Worm (Caenorhabditis elegans) whole organism, L1 larva: ENCODE measurements around the gene F32D1.7.
A peak's percentile ranks its signal among the peaks of the same experiment; 100 is the strongest.

Experiments used
- C04F5.9 ChIP-seq: sonication (generic microtip); optimal IDR thresholded peaks from 2 replicates; lab custom pipeline; 2016; ENCODE audit warnings: missing genetic modification characterization, missing compliant biosample characterization
- C34B4.2 ChIP-seq: sonication (generic microtip); optimal IDR thresholded peaks from 2 replicates; lab custom pipeline; 2017; ENCODE audit warnings: mild to moderate bottlenecking, missing genetic modification characterization, missing compliant biosample characterization
- F16B12.6 ChIP-seq: fragments of 150-350 bp; optimal IDR thresholded peaks from 2 replicates; lab custom pipeline; 2014; ENCODE audit warnings: missing biosample characterization, missing genetic modification characterization
- Y116A8C.19 ChIP-seq: sonication (generic microtip); optimal IDR thresholded peaks from 2 replicates; lab custom pipeline; 2016; ENCODE audit warnings: missing compliant biosample characterization, missing genetic modification characterization, borderline replicate concordance
- aha-1 ChIP-seq: fragments of 150-350 bp; optimal IDR thresholded peaks from 2 replicates; lab custom pipeline; 2014; ENCODE audit warnings: missing biosample characterization, missing genetic modification characterization
- aly-2 ChIP-seq: fragments of 150-350 bp; optimal IDR thresholded peaks from 2 replicates; lab custom pipeline; 2014; ENCODE audit warnings: missing biosample characterization, missing genetic modification characterization
- ama-1 ChIP-seq: fragments of 150-350 bp; optimal IDR thresholded peaks from 2 replicates; lab custom pipeline; 2014
- ceh-63 ChIP-seq: fragments of 200-800 bp; sonication (Bioruptor generic); optimal IDR thresholded peaks from 2 replicates; lab custom pipeline; 2018; ENCODE audit warnings: mild to moderate bottlenecking, missing genetic modification characterization, missing compliant biosample characterization
- ceh-82 ChIP-seq, 3 experiments: fragments of 150-350 bp in 1 of 3; sonication (generic microtip) in 2 of 3; optimal IDR thresholded peaks; 2 replicates each; lab custom pipeline; 2014 to 2017; ENCODE audit warnings: missing biosample characterization in 3 of 3, missing genetic modification characterization in 3 of 3
- ceh-88 ChIP-seq: fragments of 200-800 bp; sonication (Bioruptor generic); IDR thresholded peaks from 2 replicates; pipeline ENCODE4 v1.3.6; 2022; ENCODE audit warnings: missing genetic modification characterization, missing compliant biosample characterization
- ces-1 ChIP-seq: fragments of 150-350 bp; optimal IDR thresholded peaks from 2 replicates; lab custom pipeline; 2014; ENCODE audit warnings: missing biosample characterization, missing genetic modification reagents, missing genetic modification characterization
- efl-3 ChIP-seq: fragments of 200-800 bp; sonication (Bioruptor generic); optimal IDR thresholded peaks from 2 replicates; lab custom pipeline; 2018; ENCODE audit warnings: mild to moderate bottlenecking, missing genetic modification characterization, missing compliant biosample characterization
- egl-13 ChIP-seq: sonication (generic microtip); optimal IDR thresholded peaks from 2 replicates; lab custom pipeline; 2016; ENCODE audit warnings: missing genotype, missing genetic modification reagents, missing genetic modification characterization, missing compliant biosample characterization
- egl-27 ChIP-seq, 2 experiments: fragments of 150-350 bp in 1 of 2; sonication (generic microtip); optimal IDR thresholded peaks; 3 replicates each; lab custom pipeline; 2017 to 2018; ENCODE audit warnings: missing biosample characterization in 2 of 2, missing genetic modification characterization in 2 of 2, missing genetic modification reagents in 2 of 2
- elt-2 ChIP-seq: sonication (generic microtip); optimal IDR thresholded peaks from 2 replicates; lab custom pipeline; 2016; ENCODE audit warnings: missing genetic modification characterization, mild to moderate bottlenecking, inconsistent platforms, missing compliant biosample characterization, missing genetic modification reagents
- fkh-4 ChIP-seq: sonication (generic microtip); optimal IDR thresholded peaks from 2 replicates; lab custom pipeline; 2016; ENCODE audit warnings: missing compliant biosample characterization, missing genetic modification characterization, borderline replicate concordance
- isw-1 ChIP-seq: fragments of 200-800 bp; sonication (Bioruptor generic); IDR thresholded peaks from 2 replicates; pipeline ENCODE4 v1.3.6; 2022; ENCODE audit warnings: missing genetic modification characterization, missing compliant biosample characterization
- lin-39 ChIP-seq: fragments of 150-350 bp; optimal IDR thresholded peaks from 2 replicates; lab custom pipeline; 2014; ENCODE audit warnings: missing biosample characterization, missing genetic modification reagents, missing genetic modification characterization
- mdl-1 ChIP-seq, 2 experiments: fragments of 150-350 bp; optimal IDR thresholded peaks; 2 replicates each; lab custom pipeline; 2014 to 2017; ENCODE audit warnings: missing biosample characterization in 2 of 2, missing genetic modification characterization in 2 of 2, inconsistent platforms in 1 of 2
- mep-1 ChIP-seq: fragments of 150-350 bp; optimal IDR thresholded peaks from 2 replicates; lab custom pipeline; 2014; ENCODE audit warnings: missing biosample characterization, missing genetic modification characterization
- nhr-237 ChIP-seq: fragments of 150-350 bp; optimal IDR thresholded peaks from 2 replicates; lab custom pipeline; 2014; ENCODE audit warnings: missing biosample characterization, missing genetic modification characterization
- nhr-28 ChIP-seq: fragments of 150-350 bp; optimal IDR thresholded peaks from 2 replicates; lab custom pipeline; 2014; ENCODE audit warnings: missing biosample characterization, missing genetic modification characterization
- nhr-47 ChIP-seq: sonication (generic microtip); optimal IDR thresholded peaks from 2 replicates; lab custom pipeline; 2016; ENCODE audit warnings: mild to moderate bottlenecking, missing genetic modification characterization, moderate library complexity, missing compliant biosample characterization
- nhr-71 ChIP-seq: sonication (generic microtip); optimal IDR thresholded peaks from 2 replicates; lab custom pipeline; 2016; ENCODE audit warnings: mild to moderate bottlenecking, missing genetic modification characterization, moderate library complexity, missing compliant biosample characterization
- nhr-90 ChIP-seq: sonication (generic microtip); optimal IDR thresholded peaks from 2 replicates; lab custom pipeline; 2016; ENCODE audit warnings: mild to moderate bottlenecking, missing genetic modification characterization, missing compliant biosample characterization; ENCODE audit not compliant: poor library complexity
- pag-3 ChIP-seq: sonication (generic microtip); optimal IDR thresholded peaks from 2 replicates; lab custom pipeline; 2017; ENCODE audit warnings: missing genetic modification characterization, mild to moderate bottlenecking, missing compliant biosample characterization, antibody characterized with exemption, borderline replicate concordance; ENCODE audit not compliant: insufficient read depth
- pax-3 ChIP-seq: fragments of 200-800 bp; sonication (Bioruptor generic); optimal IDR thresholded peaks from 2 replicates; lab custom pipeline; 2018; ENCODE audit warnings: mild to moderate bottlenecking, missing genetic modification characterization, moderate library complexity, missing compliant biosample characterization
- snu-23 ChIP-seq: sonication (generic microtip); optimal IDR thresholded peaks from 2 replicates; lab custom pipeline; 2016; ENCODE audit warnings: missing genetic modification characterization, missing compliant biosample characterization
- sox-4 ChIP-seq: sonication (generic microtip); optimal IDR thresholded peaks from 2 replicates; lab custom pipeline; 2016; ENCODE audit warnings: missing genetic modification characterization, missing compliant biosample characterization
- sup-37 ChIP-seq: fragments of 200-800 bp; sonication (Bioruptor generic); optimal IDR thresholded peaks from 2 replicates; lab custom pipeline; 2018; ENCODE audit warnings: mild to moderate bottlenecking, missing genetic modification characterization, missing compliant biosample characterization
- swsn-7 ChIP-seq: sonication (generic microtip); optimal IDR thresholded peaks from 2 replicates; lab custom pipeline; 2016; ENCODE audit warnings: missing genetic modification characterization, missing compliant biosample characterization
- tbx-2 ChIP-seq: sonication (generic microtip); optimal IDR thresholded peaks from 2 replicates; lab custom pipeline; 2016; ENCODE audit warnings: missing genetic modification characterization, missing compliant biosample characterization
- tlp-1 ChIP-seq: fragments of 150-350 bp; optimal IDR thresholded peaks from 2 replicates; lab custom pipeline; 2014; ENCODE audit warnings: missing biosample characterization, missing genetic modification characterization
- unc-130 ChIP-seq: fragments of 150-350 bp; optimal IDR thresholded peaks from 2 replicates; lab custom pipeline; 2017; ENCODE audit warnings: missing biosample characterization, missing genetic modification characterization, inconsistent platforms
- unc-30 ChIP-seq: sonication (generic microtip); optimal IDR thresholded peaks from 2 replicates; lab custom pipeline; 2017; ENCODE audit warnings: missing biosample characterization, missing genetic modification characterization
- unc-62 ChIP-seq: fragments of 150-350 bp; optimal IDR thresholded peaks from 2 replicates; lab custom pipeline; 2014; ENCODE audit warnings: missing biosample characterization, missing genetic modification reagents, missing genetic modification characterization
- unc-86 ChIP-seq: sonication (generic microtip); optimal IDR thresholded peaks from 2 replicates; lab custom pipeline; 2016; ENCODE audit warnings: missing genetic modification characterization, missing compliant biosample characterization
- unc-98 ChIP-seq: fragments of 200-800 bp; sonication (Bioruptor generic); IDR thresholded peaks from 2 replicates; pipeline ENCODE4 v1.3.6; 2022; ENCODE audit warnings: missing genetic modification characterization, missing compliant biosample characterization
- vab-15 ChIP-seq: sonication (generic microtip); optimal IDR thresholded peaks from 2 replicates; lab custom pipeline; 2017; ENCODE audit warnings: missing genotype, mild to moderate bottlenecking, missing genetic modification characterization, missing compliant biosample characterization
- xbp-1 ChIP-seq: sonication (generic microtip); optimal IDR thresholded peaks from 2 replicates; lab custom pipeline; 2016; ENCODE audit warnings: missing genetic modification characterization, missing compliant biosample characterization
- zag-1 ChIP-seq: fragments of 150-350 bp; optimal IDR thresholded peaks from 2 replicates; lab custom pipeline; 2014; ENCODE audit warnings: missing biosample characterization, missing genetic modification characterization
- zip-4 ChIP-seq: fragments of 200-800 bp; sonication (Bioruptor generic); optimal IDR thresholded peaks from 2 replicates; lab custom pipeline; 2018; ENCODE audit warnings: mild to moderate bottlenecking, missing genetic modification characterization, moderate library complexity, missing compliant biosample characterization
- ztf-11 ChIP-seq, 2 experiments: sonication (generic microtip); optimal IDR thresholded peaks; 2 replicates each; lab custom pipeline; 2016 to 2017; ENCODE audit warnings: missing genetic modification characterization in 2 of 2, missing biosample characterization in 1 of 2, missing compliant biosample characterization in 1 of 2
- ztf-4 ChIP-seq: fragments of 150-350 bp; optimal IDR thresholded peaks from 2 replicates; lab custom pipeline; 2014; ENCODE audit warnings: missing biosample characterization, missing genetic modification characterization

The F32D1.7 gene

DNA sequence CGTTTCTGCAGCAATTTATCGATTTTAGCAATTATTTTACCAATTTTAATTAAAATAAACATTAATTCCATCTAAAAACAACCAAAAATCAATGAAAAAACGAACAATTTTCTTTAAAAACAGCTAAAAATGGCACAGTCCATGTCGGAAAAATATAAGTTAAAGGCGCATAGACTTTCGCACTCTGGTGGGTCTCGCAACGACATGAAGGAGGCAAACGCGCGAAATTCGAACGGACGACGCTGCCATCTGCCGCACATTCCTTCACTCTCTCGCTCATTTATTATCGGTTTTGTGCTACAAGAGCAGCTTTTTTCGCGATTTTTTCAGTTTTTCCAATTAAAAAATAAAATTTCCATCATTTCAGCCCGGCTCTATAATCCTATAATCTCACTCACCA lies 29.2 kb downstream of the F32D1.7 start, which contains the start of gene mcm-7 (continued):
- no peak for TF ChIP-seq pax-3 (tag; lab: Kevin White, UChicago)
- TF ChIP-seq efl-3 (GFP tag; lab: Kevin White, UChicago): no peak
- TF ChIP-seq vab-15 (tag; lab: Kevin White, UChicago): no peak
- peak; percentile 68 for TF ChIP-seq nhr-71 (tag; lab: Kevin White, UChicago)
- TF ChIP-seq Y116A8C.19 (tag; lab: Kevin White, UChicago): no peak
- TF ChIP-seq nhr-47 (tag; lab: Kevin White, UChicago): peak; percentile 58
- TF ChIP-seq zip-4 (GFP tag; lab: Kevin White, UChicago): no peak
- TF ChIP-seq ceh-88: no peak
- TF ChIP-seq aly-2 (tag; lab: Kevin White, UChicago): no peak
- no peak for TF ChIP-seq ztf-11 (tag; optimal IDR thresholded peaks at IDR 0.05; lab: Kevin White, UChicago)
- no peak for TF ChIP-seq unc-98 (GFP tag; lab: Robert Waterston, UW)
- TF ChIP-seq aha-1: no peak
- no peak for TF ChIP-seq nhr-237 (tag; lab: Kevin White, UChicago)
- no peak for TF ChIP-seq ces-1 (GFP tag; lab: Kevin White, UChicago)
- TF ChIP-seq ztf-4 (tag; lab: Kevin White, UChicago): no peak
- peak; percentile 19 for TF ChIP-seq nhr-90 (tag; lab: Kevin White, UChicago)
- no peak for TF ChIP-seq unc-30 (tag; lab: Kevin White, UChicago)
- peak; percentile 64 for TF ChIP-seq snu-23 (GFP tag; lab: Kevin White, UChicago)
- no peak for TF ChIP-seq ceh-63 (GFP tag; lab: Kevin White, UChicago)
- TF ChIP-seq egl-13 (tag; lab: Kevin White, UChicago): no peak
- TF ChIP-seq lin-39: no peak
- no peak for TF ChIP-seq unc-62 (GFP tag; lab: Kevin White, UChicago)
- TF ChIP-seq mep-1 (tag; lab: Kevin White, UChicago): no peak
- TF ChIP-seq xbp-1: peak; percentile 46
- no peak for TF ChIP-seq sup-37 (GFP tag; lab: Kevin White, UChicago)
- peak; percentile 43 for TF ChIP-seq unc-130
- peak; percentile 37 for TF ChIP-seq F16B12.6 (tag; lab: Kevin White, UChicago)
- TF ChIP-seq zag-1 (tag; lab: Kevin White, UChicago): no peak
- no peak for TF ChIP-seq C34B4.2 (tag; lab: Kevin White, UChicago)
- TF ChIP-seq mdl-1 (tag; optimal IDR thresholded peaks at IDR 0.05; lab: Kevin White, UChicago): peak in 1 of 2 experiments; percentile 53
- TF ChIP-seq swsn-7: peak; percentile 38
- TF ChIP-seq ceh-82 (tag; optimal IDR thresholded peaks at IDR 0.05; lab: Kevin White, UChicago): peak in 2 of 3 experiments; percentile 15 to 75
- no peak; the same call in 1 of the 2 replicates for TF ChIP-seq isw-1 (GFP tag; lab: Robert Waterston, UW)
- no peak for TF ChIP-seq nhr-28 (tag; lab: Kevin White, UChicago)
- no peak for TF ChIP-seq tlp-1 (tag; lab: Kevin White, UChicago)
- peak; percentile 37 for TF ChIP-seq unc-86 (tag; lab: Kevin White, UChicago)

DNA sequence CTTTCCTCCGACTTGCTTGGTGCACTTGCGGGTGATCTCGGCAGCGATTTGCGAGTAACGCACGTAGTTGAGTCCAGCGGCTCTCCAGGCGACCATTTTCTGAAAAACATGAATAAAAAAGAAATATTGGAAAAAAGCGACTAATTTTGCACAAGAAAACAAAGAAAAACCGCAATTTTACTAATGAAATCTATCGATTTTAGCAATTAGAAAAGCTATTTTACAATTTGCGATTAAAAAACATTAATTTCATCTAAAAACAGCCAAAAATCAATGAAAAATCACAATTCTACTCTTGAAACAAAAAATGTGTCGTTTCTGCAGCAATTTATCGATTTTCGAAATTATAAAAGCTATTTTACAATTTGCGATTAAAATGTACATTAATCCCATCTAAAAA lies 29.6 kb downstream of the F32D1.7 start, which contains the start of gene hpo-18:
hpo-18 (minus strand) TSS at position 101 of the 400 bp plus-strand sequence.
- TF ChIP-seq tlp-1 (tag; lab: Kevin White, UChicago): no peak
- no peak for TF ChIP-seq ama-1 (lab: Kevin White, UChicago)
- TF ChIP-seq fkh-4 (tag; lab: Kevin White, UChicago): no peak
- TF ChIP-seq tbx-2 (tag; lab: Kevin White, UChicago): no peak
- no peak for TF ChIP-seq elt-2 (tag; lab: Kevin White, UChicago)
- no peak for TF ChIP-seq egl-27 (tag; optimal IDR thresholded peaks at IDR 0.05; lab: Kevin White, UChicago)
- TF ChIP-seq pag-3: no peak
- TF ChIP-seq vab-15 (tag; lab: Kevin White, UChicago): no peak
- TF ChIP-seq C04F5.9 (tag; lab: Kevin White, UChicago): no peak
- no peak for TF ChIP-seq sox-4
